Worm (Caenorhabditis elegans) whole organism, early embryonic: ENCODE data around the gene ZK863.1.

Experiments
- B0310.2 ChIP-seq: sonication (generic microtip); optimal IDR thresholded peaks from 2 replicates; lab custom pipeline; 2016; ENCODE audit warnings: mild to moderate bottlenecking, missing genetic modification characterization, missing compliant biosample characterization
- ama-1 ChIP-seq: fragments of 150-350 bp; optimal IDR thresholded peaks from 2 replicates; lab custom pipeline; 2014
- flt-1 ChIP-seq: fragments of 200-800 bp; sonication (Bioruptor generic); IDR thresholded peaks from 2 replicates; pipeline ENCODE4 v1.3.6; 2022; ENCODE audit warnings: missing genetic modification characterization, missing compliant biosample characterization
- hmg-4 ChIP-seq: fragments of 200-800 bp; sonication (Bioruptor generic); optimal IDR thresholded peaks from 2 replicates; lab custom pipeline; 2018; ENCODE audit warnings: mild to moderate bottlenecking, missing genetic modification characterization, missing compliant biosample characterization
- scrt-1 ChIP-seq: fragments of 200-800 bp; sonication (Bioruptor generic); IDR thresholded peaks from 2 replicates; pipeline ENCODE4 v1.3.6; 2022; ENCODE audit warnings: missing genetic modification characterization, missing compliant biosample characterization
- sea-1 ChIP-seq: fragments of 200-800 bp; sonication (Bioruptor generic); conservative IDR thresholded peaks from 2 replicates; pipeline ENCODE4 v1.3.6; 2022; ENCODE audit warnings: missing genetic modification characterization, missing compliant biosample characterization

DNA sequence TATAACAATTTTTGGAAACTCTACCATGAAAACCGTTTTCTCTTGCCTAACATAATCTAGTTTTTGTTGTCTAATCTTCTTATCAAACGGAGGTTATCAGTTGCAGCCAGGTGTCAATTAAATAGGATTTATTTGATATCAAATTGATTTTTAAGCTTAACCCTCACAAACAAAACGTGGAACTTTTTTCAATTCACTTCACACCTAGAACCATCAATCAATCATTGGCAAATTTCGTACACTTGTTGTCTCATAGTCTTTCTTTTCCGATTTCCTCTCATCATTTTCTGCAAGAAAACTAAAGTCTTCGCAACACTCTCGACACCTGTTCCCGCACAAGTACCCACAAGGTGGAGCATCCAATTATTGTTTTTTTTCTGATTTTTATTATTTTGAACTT lies 38.7 kb upstream of the ZK863.1 start:
- TF ChIP-seq hmg-4 (GFP tag; lab: Kevin White, UChicago), result no peak
- no peak for TF ChIP-seq flt-1
- TF ChIP-seq B0310.2, result no peak
- TF ChIP-seq scrt-1 (GFP tag; lab: Robert Waterston, UW), result no peak
- no peak for TF ChIP-seq ama-1 (lab: Kevin White, UChicago)
- TF ChIP-seq sea-1 (GFP tag; lab: Robert Waterston, UW), result no peak
